Fruit fly (Drosophila melanogaster): ENCODE measurements around the gene rpk.
A peak's percentile ranks its signal among the peaks of the same experiment; 100 is the strongest.

rpk gene

DNA sequence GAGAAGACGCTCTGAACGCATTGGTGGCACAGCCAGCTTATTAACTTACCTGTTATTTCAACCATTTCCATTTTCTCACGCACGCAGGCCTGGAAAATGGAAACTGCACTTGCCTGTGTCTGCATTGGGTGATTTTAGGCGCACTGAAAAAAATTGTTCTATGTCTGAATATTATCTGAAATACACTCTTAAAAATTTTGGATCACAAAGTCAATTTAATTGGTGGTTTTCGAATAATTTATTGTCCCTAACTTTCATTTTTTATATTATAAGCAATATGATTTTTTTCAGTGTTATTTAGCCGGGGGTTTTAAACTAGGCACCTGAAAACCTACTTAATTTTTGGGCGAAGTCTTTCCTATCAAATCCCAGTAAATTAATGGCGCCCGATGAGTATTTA, 17.3 kb downstream of the rpk start (continued):
- peak; percentile 14 for TF ChIP-seq CG14965 (GFP tag; optimal IDR thresholded peaks at IDR 0.05; ENCODE audit: borderline replicate concordance)
- TF ChIP-seq lbe (GFP tag; optimal IDR thresholded peaks at IDR 0.05) = no peak
- TF ChIP-seq Six4 (GFP tag; optimal IDR thresholded peaks at IDR 0.05) = peak; percentile 73
- peak; percentile 22 for TF ChIP-seq Myb (GFP tag; optimal IDR thresholded peaks at IDR 0.05)
- peak; percentile 77 for TF ChIP-seq CG14441 (GFP tag; IDR thresholded peaks at IDR 0.05)
- no peak for TF ChIP-seq Doc2 (GFP tag; IDR thresholded peaks at IDR 0.05)
- TF ChIP-seq CG6175 (GFP tag; IDR thresholded peaks at IDR 0.05) = no peak
- peak; percentile 39 for TF ChIP-seq CG15479 (GFP tag; optimal IDR thresholded peaks at IDR 0.05)
- peak; percentile 29 for TF ChIP-seq run (tag; optimal IDR thresholded peaks at IDR 0.05)
- TF ChIP-seq HHEX (GFP tag; optimal IDR thresholded peaks at IDR 0.05) = peak; percentile 39
- TF ChIP-seq CG8765 (GFP tag; IDR thresholded peaks at IDR 0.05) = peak; percentile 85; the same call in 1 of the 2 replicates
- TF ChIP-seq jing (GFP tag; optimal IDR thresholded peaks at IDR 0.05) = peak; percentile 62
- TF ChIP-seq CG7839 (tag; optimal IDR thresholded peaks at IDR 0.05) = peak; percentile 80
- TF ChIP-seq eve (GFP tag; optimal IDR thresholded peaks at IDR 0.05) = peak; percentile 29 to 85
- TF ChIP-seq CG7963 (GFP tag; IDR thresholded peaks at IDR 0.05; ENCODE audit: partially characterized antibody) = no peak
- no peak for TF ChIP-seq pzg (GFP tag; optimal IDR thresholded peaks at IDR 0.05)
- peak; percentile 62 for TF ChIP-seq Rfx (GFP tag; IDR thresholded peaks at IDR 0.05)
- peak; percentile 79 for TF ChIP-seq CG8388 (GFP tag; optimal IDR thresholded peaks at IDR 0.05)
- TF ChIP-seq dmrt99B (tag; optimal IDR thresholded peaks at IDR 0.05) = peak; percentile 91
- TF ChIP-seq Abd-B (GFP tag; optimal IDR thresholded peaks at IDR 0.05) = peak; percentile 80
- peak; percentile 89 for TF ChIP-seq Blimp-1 (GFP tag; optimal IDR thresholded peaks at IDR 0.05)
- peak; percentile 32 for TF ChIP-seq CG17186 (GFP tag; optimal IDR thresholded peaks at IDR 0.05)
- no peak for TF ChIP-seq zen2 (GFP tag; IDR thresholded peaks at IDR 0.05; ENCODE audit: partially characterized antibody)
- TF ChIP-seq Trl (optimal IDR thresholded peaks at IDR 0.05) = no peak
- TF ChIP-seq Trl (GFP tag; optimal IDR thresholded peaks at IDR 0.05) = peak; percentile 72
- TF ChIP-seq CG9876 (GFP tag; optimal IDR thresholded peaks at IDR 0.05) = no peak
- TF ChIP-seq CG14014 (GFP tag; IDR thresholded peaks at IDR 0.05) = peak; percentile 59
- peak; percentile 24 for TF ChIP-seq CG12299 (tag; optimal IDR thresholded peaks at IDR 0.05)
- TF ChIP-seq bigmax (GFP tag; optimal IDR thresholded peaks at IDR 0.05) = no peak
- peak; percentile 81 for TF ChIP-seq lab (GFP tag; optimal IDR thresholded peaks at IDR 0.05)
- no peak for TF ChIP-seq aop (GFP tag; IDR thresholded peaks at IDR 0.05)
- TF ChIP-seq CG8924 (tag; optimal IDR thresholded peaks at IDR 0.05) = peak; percentile 86
- no peak for TF ChIP-seq Bteb2 (GFP tag; optimal IDR thresholded peaks at IDR 0.05)
- TF ChIP-seq caup (GFP tag; optimal IDR thresholded peaks at IDR 0.05; ENCODE audit: severe bottlenecking) = peak; percentile 58
- peak; percentile 67 for TF ChIP-seq CG12071 (GFP tag; optimal IDR thresholded peaks at IDR 0.05)
- peak; percentile 40 for TF ChIP-seq maf-S (GFP tag; optimal IDR thresholded peaks at IDR 0.05)
- peak; percentile 71 for TF ChIP-seq ind (GFP tag; optimal IDR thresholded peaks at IDR 0.05)
- TF ChIP-seq chm (GFP tag; IDR thresholded peaks at IDR 0.05) = peak; percentile 78
- no peak for TF ChIP-seq cg (GFP tag; optimal IDR thresholded peaks at IDR 0.05)
- TF ChIP-seq bowl (GFP tag; IDR thresholded peaks at IDR 0.05) = no peak
- TF ChIP-seq CG7786 (GFP tag; optimal IDR thresholded peaks at IDR 0.05) = no peak
- peak; percentile 72 for TF ChIP-seq CG32532 (GFP tag; IDR thresholded peaks at IDR 0.05)
- peak; percentile 39 for TF ChIP-seq lilli (GFP tag; optimal IDR thresholded peaks at IDR 0.05)
- TF ChIP-seq CG2712 (tag; optimal IDR thresholded peaks at IDR 0.05) = peak; percentile 95
- peak; percentile 4 for TF ChIP-seq tx (GFP tag; optimal IDR thresholded peaks at IDR 0.05)
- peak; percentile 50 for TF ChIP-seq CG6654 (GFP tag; optimal IDR thresholded peaks at IDR 0.05)
- peak; percentile 68 for TF ChIP-seq CG13424 (tag; optimal IDR thresholded peaks at IDR 0.05)
- TF ChIP-seq Dref (GFP tag; IDR thresholded peaks at IDR 0.05) = no peak
- TF ChIP-seq CG8478 (optimal IDR thresholded peaks at IDR 0.05) = no peak
- no peak for TF ChIP-seq CG11398 (GFP tag; optimal IDR thresholded peaks at IDR 0.05)
- TF ChIP-seq ttk (GFP tag; IDR thresholded peaks at IDR 0.05) = peak; percentile 77
- TF ChIP-seq CG43689 (GFP tag; IDR thresholded peaks at IDR 0.05) = peak; percentile 50; the same call in 1 of the 2 replicates
